Worm (Caenorhabditis elegans) whole organism, L3 larva: ENCODE data around the gene Y39A3B.8.
A peak's percentile ranks its signal among the peaks of the same experiment; 100 is the strongest.

Experiments
- R02D3.7 ChIP-seq: fragments of 150-350 bp; optimal IDR thresholded peaks from 2 replicates; lab custom pipeline; 2014; ENCODE audit warnings: missing biosample characterization, missing genetic modification characterization
- ZK546.5 ChIP-seq: sonication (generic microtip); optimal IDR thresholded peaks from 2 replicates; lab custom pipeline; 2017; ENCODE audit warnings: missing biosample characterization, missing genetic modification characterization
- aly-2 ChIP-seq: fragments of 150-350 bp; optimal IDR thresholded peaks from 2 replicates; lab custom pipeline; 2014; ENCODE audit warnings: missing biosample characterization, missing genetic modification characterization
- ama-1 ChIP-seq: fragments of 150-350 bp; optimal IDR thresholded peaks from 2 replicates; lab custom pipeline; 2018
- ceh-16 ChIP-seq: sonication (generic microtip); optimal IDR thresholded peaks from 2 replicates; lab custom pipeline; 2017; ENCODE audit warnings: missing biosample characterization, missing genetic modification characterization
- ceh-28 ChIP-seq: fragments of 150-350 bp; optimal IDR thresholded peaks from 2 replicates; lab custom pipeline; 2014; ENCODE audit warnings: missing biosample characterization, missing genetic modification reagents, missing genetic modification characterization
- ceh-82 ChIP-seq: fragments of 150-350 bp; optimal IDR thresholded peaks from 2 replicates; lab custom pipeline; 2014; ENCODE audit warnings: missing biosample characterization, missing genetic modification characterization
- ceh-9 ChIP-seq: sonication (generic microtip); optimal IDR thresholded peaks from 2 replicates; lab custom pipeline; 2018; ENCODE audit warnings: missing biosample characterization, missing genetic modification characterization
- daf-12 ChIP-seq: fragments of 150-350 bp; optimal IDR thresholded peaks from 2 replicates; lab custom pipeline; 2014; ENCODE audit warnings: missing biosample characterization, missing genetic modification reagents, missing genetic modification characterization
- egl-27 ChIP-seq: sonication (generic microtip); optimal IDR thresholded peaks from 4 replicates; lab custom pipeline; 2017; ENCODE audit warnings: missing biosample characterization, missing genetic modification reagents, missing genetic modification characterization
- egl-5 ChIP-seq: fragments of 150-350 bp; optimal IDR thresholded peaks from 2 replicates; lab custom pipeline; 2017; ENCODE audit warnings: missing biosample characterization, missing genetic modification reagents, missing genetic modification characterization, inconsistent platforms
- elt-1 ChIP-seq: fragments of 150-350 bp; optimal IDR thresholded peaks from 2 replicates; lab custom pipeline; 2014; ENCODE audit warnings: missing biosample characterization, missing genetic modification characterization
- elt-2 ChIP-seq: sonication (generic microtip); optimal IDR thresholded peaks from 2 replicates; lab custom pipeline; 2016; ENCODE audit warnings: missing genetic modification reagents, mild to moderate bottlenecking, missing genetic modification characterization, missing compliant biosample characterization
- elt-3 ChIP-seq, 3 experiments: fragments of 150-350 bp in 1 of 3; sonication (generic microtip) in 2 of 3; optimal IDR thresholded peaks; 2 replicates in 2 of 3; 4 replicates in 1 of 3; lab custom pipeline; 2014 to 2017; ENCODE audit warnings: missing biosample characterization in 3 of 3, missing genetic modification characterization in 3 of 3
- eor-1 ChIP-seq, 2 experiments: fragments of 150-350 bp; optimal IDR thresholded peaks; 2 replicates each; lab custom pipeline; 2014 to 2018; ENCODE audit warnings: missing biosample characterization in 2 of 2, missing genetic modification characterization in 2 of 2
- fkh-10 ChIP-seq: sonication (generic microtip); optimal IDR thresholded peaks from 2 replicates; lab custom pipeline; 2017; ENCODE audit warnings: missing biosample characterization, missing genetic modification reagents, missing genetic modification characterization
- fkh-2 ChIP-seq: fragments of 150-350 bp; optimal IDR thresholded peaks from 2 replicates; lab custom pipeline; 2014; ENCODE audit warnings: missing biosample characterization, missing genetic modification reagents, missing genetic modification characterization
- fos-1 ChIP-seq: fragments of 150-350 bp; optimal IDR thresholded peaks from 2 replicates; lab custom pipeline; 2014; ENCODE audit warnings: missing biosample characterization, missing genetic modification characterization
- hmg-11 ChIP-seq: sonication (generic microtip); optimal IDR thresholded peaks from 2 replicates; lab custom pipeline; 2016; ENCODE audit warnings: missing genetic modification characterization, missing compliant biosample characterization
- jun-1 ChIP-seq: fragments of 150-350 bp; optimal IDR thresholded peaks from 2 replicates; lab custom pipeline; 2014; ENCODE audit warnings: missing biosample characterization, missing genetic modification reagents, missing genetic modification characterization
- lin-15B ChIP-seq: fragments of 150-350 bp; optimal IDR thresholded peaks from 2 replicates; lab custom pipeline; 2014; ENCODE audit warnings: missing biosample characterization, missing genetic modification characterization
- lin-39 ChIP-seq: fragments of 150-350 bp; optimal IDR thresholded peaks from 2 replicates; lab custom pipeline; 2018; ENCODE audit warnings: missing biosample characterization, missing genetic modification reagents, missing genetic modification characterization
- lsy-12 ChIP-seq: sonication (generic microtip); optimal IDR thresholded peaks from 2 replicates; lab custom pipeline; 2016; ENCODE audit warnings: mild to moderate bottlenecking, missing genetic modification characterization, missing compliant biosample characterization
- mdl-1 ChIP-seq: fragments of 150-350 bp; optimal IDR thresholded peaks from 2 replicates; lab custom pipeline; 2014; ENCODE audit warnings: missing biosample characterization, missing genetic modification characterization
- mml-1 ChIP-seq: fragments of 150-350 bp; sonication (generic microtip); optimal IDR thresholded peaks from 3 replicates; lab custom pipeline; 2014; ENCODE audit warnings: missing biosample characterization, missing genetic modification characterization
- nfya-1 ChIP-seq: sonication (generic microtip); optimal IDR thresholded peaks from 2 replicates; lab custom pipeline; 2017; ENCODE audit warnings: missing genetic modification characterization, mild to moderate bottlenecking, missing compliant biosample characterization, antibody characterized with exemption, moderate library complexity; ENCODE audit not compliant: insufficient read depth
- nhr-11 ChIP-seq: fragments of 150-350 bp; optimal IDR thresholded peaks from 2 replicates; lab custom pipeline; 2014; ENCODE audit warnings: missing biosample characterization, missing genetic modification characterization
- nhr-12 ChIP-seq: fragments of 150-350 bp; optimal IDR thresholded peaks from 2 replicates; lab custom pipeline; 2014; ENCODE audit warnings: missing biosample characterization, missing genetic modification characterization
- nhr-23 ChIP-seq: fragments of 150-350 bp; optimal IDR thresholded peaks from 2 replicates; lab custom pipeline; 2014; ENCODE audit warnings: missing biosample characterization, missing genetic modification reagents, missing genetic modification characterization
- nhr-237 ChIP-seq: fragments of 150-350 bp; optimal IDR thresholded peaks from 2 replicates; lab custom pipeline; 2014; ENCODE audit warnings: missing biosample characterization, missing genetic modification characterization
- nhr-25 ChIP-seq: sonication (generic microtip); optimal IDR thresholded peaks from 2 replicates; lab custom pipeline; 2017; ENCODE audit warnings: missing biosample characterization, missing genetic modification characterization
- nhr-28 ChIP-seq: fragments of 150-350 bp; optimal IDR thresholded peaks from 2 replicates; lab custom pipeline; 2014; ENCODE audit warnings: missing biosample characterization, missing genetic modification characterization
- nhr-43 ChIP-seq: sonication (generic microtip); optimal IDR thresholded peaks from 2 replicates; lab custom pipeline; 2016; ENCODE audit warnings: mild to moderate bottlenecking, missing genetic modification characterization, missing compliant biosample characterization; ENCODE audit not compliant: poor library complexity, severe bottlenecking
- nhr-67 ChIP-seq: fragments of 150-350 bp; optimal IDR thresholded peaks from 2 replicates; lab custom pipeline; 2014; ENCODE audit warnings: missing biosample characterization, missing genetic modification characterization
- nhr-76 ChIP-seq: fragments of 150-350 bp; sonication (generic microtip); optimal IDR thresholded peaks from 5 replicates; lab custom pipeline; 2014; ENCODE audit warnings: missing biosample characterization, missing genetic modification characterization
- nhr-77 ChIP-seq: fragments of 150-350 bp; optimal IDR thresholded peaks from 2 replicates; lab custom pipeline; 2014; ENCODE audit warnings: missing biosample characterization, missing genetic modification characterization
- pha-4 ChIP-seq: fragments of 150-350 bp; optimal IDR thresholded peaks from 2 replicates; lab custom pipeline; 2014; ENCODE audit warnings: missing biosample characterization, missing genetic modification reagents, missing genetic modification characterization
- pqm-1 ChIP-seq: fragments of 150-350 bp; optimal IDR thresholded peaks from 2 replicates; lab custom pipeline; 2017; ENCODE audit warnings: missing biosample characterization, missing genetic modification characterization, inconsistent platforms
- sea-2 ChIP-seq: fragments of 150-350 bp; sonication (generic microtip); optimal IDR thresholded peaks from 4 replicates; lab custom pipeline; 2014; ENCODE audit warnings: missing biosample characterization, missing genetic modification reagents, missing genetic modification characterization
- skn-1 ChIP-seq: fragments of 150-350 bp; optimal IDR thresholded peaks from 2 replicates; lab custom pipeline; 2014; ENCODE audit warnings: missing biosample characterization, missing genetic modification characterization
- snpc-4 ChIP-seq: fragments of 150-350 bp; optimal IDR thresholded peaks from 2 replicates; lab custom pipeline; 2014; ENCODE audit warnings: missing biosample characterization, missing genetic modification characterization
- tbx-2 ChIP-seq: sonication (generic microtip); optimal IDR thresholded peaks from 2 replicates; lab custom pipeline; 2016; ENCODE audit warnings: mild to moderate bottlenecking, missing genetic modification characterization, missing compliant biosample characterization
- unc-39 ChIP-seq: sonication (generic microtip); optimal IDR thresholded peaks from 4 replicates; lab custom pipeline; 2017; ENCODE audit warnings: missing biosample characterization, missing genetic modification characterization
- unc-62 ChIP-seq: fragments of 150-350 bp; sonication (generic microtip); optimal IDR thresholded peaks from 4 replicates; lab custom pipeline; 2014; ENCODE audit warnings: missing biosample characterization, missing genetic modification reagents, missing genetic modification characterization
- zag-1 ChIP-seq: fragments of 150-350 bp; optimal IDR thresholded peaks from 2 replicates; lab custom pipeline; 2014; ENCODE audit warnings: missing biosample characterization, missing genetic modification characterization
- ztf-11 ChIP-seq: fragments of 150-350 bp; optimal IDR thresholded peaks from 2 replicates; lab custom pipeline; 2014; ENCODE audit warnings: missing biosample characterization, missing genetic modification characterization
- ztf-4 ChIP-seq: fragments of 150-350 bp; optimal IDR thresholded peaks from 2 replicates; lab custom pipeline; 2014; ENCODE audit warnings: missing biosample characterization, missing genetic modification characterization

Gene Y39A3B.8

ce11 chrIII:1950236-1950635 is 37.6 kb upstream of the Y39A3B.8 start, which contains the start of the genes polh-1 and rps-22:
Gene polh-1, minus strand, starts transcription at chrIII:1950269.
Gene rps-22, plus strand, starts transcription at chrIII:1950535.
- TF ChIP-seq R02D3.7 (peak; percentile 79), aly-2 (tag; lab: Kevin White, UChicago) (peak; percentile 46), pha-4 (peak; percentile 99), ztf-11 (tag; lab: Kevin White, UChicago) (no peak), daf-12 (tag; lab: Kevin White, UChicago) (no peak), snpc-4 (peak; percentile 85), eor-1 (tag; optimal IDR thresholded peaks at IDR 0.05; lab: Kevin White, UChicago) (no peak), ZK546.5 (tag; lab: Kevin White, UChicago) (no peak), hmg-11 (tag; lab: Kevin White, UChicago) (peak; percentile 70), lin-15B (tag; lab: Kevin White, UChicago) (peak; percentile 98), nfya-1 (peak; percentile 96), nhr-12 (tag; lab: Kevin White, UChicago) (no peak), ceh-16 (tag; lab: Kevin White, UChicago) (no peak), ztf-4 (tag; lab: Kevin White, UChicago) (no peak), nhr-237 (tag; lab: Kevin White, UChicago) (no peak), zag-1 (tag; lab: Kevin White, UChicago) (no peak), nhr-77 (peak; percentile 25), ceh-28 (tag; lab: Kevin White, UChicago) (peak; percentile 63), elt-2 (peak; percentile 59), nhr-67 (tag; lab: Kevin White, UChicago) (no peak), fos-1 (tag; lab: Kevin White, UChicago) (no peak), lsy-12 (tag; lab: Kevin White, UChicago) (peak; percentile 75), nhr-76 (tag; lab: Kevin White, UChicago) (peak; percentile 44), unc-62 (GFP tag; lab: Kevin White, UChicago) (peak; percentile 53), jun-1 (tag; lab: Kevin White, UChicago) (peak; percentile 28), sea-2 (GFP tag; lab: Kevin White, UChicago) (no peak), ama-1 (lab: Kevin White, UChicago) (peak; percentile 76), elt-3 (tag; optimal IDR thresholded peaks at IDR 0.05; lab: Kevin White, UChicago) (peak in 1 of 3 experiments; percentile 73), fkh-10 (GFP tag; lab: Kevin White, UChicago) (peak; percentile 71), lin-39 (peak; percentile 92), egl-27 (tag; lab: Kevin White, UChicago) (peak; percentile 36), skn-1 (peak; percentile 87), nhr-28 (tag; lab: Kevin White, UChicago) (no peak), tbx-2 (tag; lab: Kevin White, UChicago) (peak; percentile 13), egl-5 (tag; lab: Kevin White, UChicago) (peak; percentile 66), mdl-1 (tag; lab: Kevin White, UChicago) (no peak), unc-39 (tag; lab: Kevin White, UChicago) (no peak), ceh-82 (tag; lab: Kevin White, UChicago) (peak; percentile 56), nhr-11 (peak; percentile 34), pqm-1 (peak; percentile 75), nhr-25 (tag; lab: Kevin White, UChicago) (peak; percentile 95), mml-1 (tag; lab: Kevin White, UChicago) (no peak), nhr-23 (tag; lab: Kevin White, UChicago) (peak; percentile 96), ceh-9 (tag; lab: Kevin White, UChicago) (no peak), fkh-2 (tag; lab: Kevin White, UChicago) (no peak), nhr-43 (tag; lab: Kevin White, UChicago) (peak; percentile 80), elt-1 (no peak)
